Worm (Caenorhabditis elegans) whole organism, early embryonic: ENCODE results near the gene F49C12.6.
A peak's percentile ranks its signal among the peaks of the same experiment; 100 is the strongest.

ENCODE experiments used
- F13C5.2 ChIP-seq: sonication (generic microtip); optimal IDR thresholded peaks from 2 replicates; lab custom pipeline; 2017; ENCODE audit warnings: mild to moderate bottlenecking, missing genetic modification characterization, inconsistent platforms, missing compliant biosample characterization
- aly-1 ChIP-seq: sonication (generic microtip); optimal IDR thresholded peaks from 2 replicates; lab custom pipeline; 2016; ENCODE audit warnings: missing genetic modification characterization, missing compliant biosample characterization
- ama-1 ChIP-seq: fragments of 150-350 bp; optimal IDR thresholded peaks from 2 replicates; lab custom pipeline; 2014
- ceh-13 ChIP-seq: fragments of 200-800 bp; sonication (Bioruptor generic); optimal IDR thresholded peaks from 2 replicates; lab custom pipeline; 2018; ENCODE audit warnings: mild to moderate bottlenecking, missing genetic modification characterization, missing compliant biosample characterization
- ceh-36 ChIP-seq: sonication (generic microtip); optimal IDR thresholded peaks from 2 replicates; lab custom pipeline; 2016; ENCODE audit warnings: missing genetic modification characterization, inconsistent platforms, missing compliant biosample characterization
- flt-1 ChIP-seq: fragments of 200-800 bp; sonication (Bioruptor generic); IDR thresholded peaks from 2 replicates; pipeline ENCODE4 v1.3.6; 2022; ENCODE audit warnings: missing genetic modification characterization, missing compliant biosample characterization
- hmbx-1 ChIP-seq: sonication (generic microtip); optimal IDR thresholded peaks from 2 replicates; lab custom pipeline; 2016; ENCODE audit warnings: mild to moderate bottlenecking, missing genetic modification characterization, missing compliant biosample characterization
- hmg-4 ChIP-seq: fragments of 200-800 bp; sonication (Bioruptor generic); optimal IDR thresholded peaks from 2 replicates; lab custom pipeline; 2018; ENCODE audit warnings: mild to moderate bottlenecking, missing genetic modification characterization, missing compliant biosample characterization
- sea-1 ChIP-seq: fragments of 200-800 bp; sonication (Bioruptor generic); conservative IDR thresholded peaks from 2 replicates; pipeline ENCODE4 v1.3.6; 2022; ENCODE audit warnings: missing genetic modification characterization, missing compliant biosample characterization
- tbx-11 ChIP-seq: fragments of 200-800 bp; sonication (Bioruptor generic); IDR thresholded peaks from 2 replicates; pipeline ENCODE4 v1.3.6; 2022; ENCODE audit warnings: missing genetic modification characterization, missing compliant biosample characterization
- tbx-37 ChIP-seq: fragments of 200-800 bp; sonication (Bioruptor generic); conservative IDR thresholded peaks from 2 replicates; pipeline ENCODE4 v1.3.6; 2022; ENCODE audit warnings: missing genetic modification reagents, missing genetic modification characterization, missing compliant biosample characterization

DNA sequence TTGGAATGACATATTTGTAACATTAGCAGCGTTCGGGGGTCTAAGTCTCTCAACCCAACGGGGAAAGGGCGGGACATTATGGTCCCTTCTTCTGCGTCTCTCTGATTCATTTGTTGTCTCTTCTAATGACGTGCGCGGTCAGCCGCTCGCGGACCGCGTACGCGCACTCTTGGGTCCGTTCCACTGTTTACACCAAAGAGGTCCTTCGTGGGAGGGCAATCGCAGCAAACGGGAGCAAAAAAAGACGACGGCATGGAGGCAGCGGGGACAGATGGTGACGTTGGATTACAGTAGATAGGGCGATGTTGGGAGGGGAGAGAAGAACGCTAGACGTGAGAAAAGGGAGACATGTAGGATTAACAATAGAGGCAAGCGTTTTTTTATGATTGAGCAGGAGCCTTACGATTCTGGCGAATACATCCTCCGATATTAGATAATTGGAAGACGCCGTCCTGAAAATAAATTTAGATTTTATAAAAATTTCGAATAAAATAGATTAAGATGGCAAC, 45.0 kb downstream of the F49C12.6 start, which contains the start of gene flh-1:
- TF ChIP-seq ama-1 (lab: Kevin White, UChicago), result no peak
- TF ChIP-seq sea-1 (GFP tag; lab: Robert Waterston, UW), result peak; percentile 82
- no peak for TF ChIP-seq tbx-37 (GFP tag; lab: Robert Waterston, UW)
- TF ChIP-seq ceh-36 (tag; lab: Kevin White, UChicago), result peak; percentile 70
- TF ChIP-seq hmbx-1 (tag; lab: Kevin White, UChicago), result no peak
- TF ChIP-seq aly-1 (tag; lab: Kevin White, UChicago), result peak; percentile 47
- no peak for TF ChIP-seq ceh-13 (GFP tag; lab: Kevin White, UChicago)
- TF ChIP-seq tbx-11 (GFP tag; lab: Robert Waterston, UW), result no peak
- TF ChIP-seq hmg-4, result peak; percentile 86
- no peak for TF ChIP-seq flt-1
- TF ChIP-seq F13C5.2 (tag; lab: Kevin White, UChicago), result peak; percentile 15
